Worm (Caenorhabditis elegans) whole organism, L2 larva: ENCODE results near the gene C25F9.15.

Experiments
- C34F6.9 ChIP-seq: fragments of 150-350 bp; optimal IDR thresholded peaks from 2 replicates; lab custom pipeline; 2014; ENCODE audit warnings: missing biosample characterization, missing genetic modification characterization
- R02D3.7 ChIP-seq: fragments of 150-350 bp; optimal IDR thresholded peaks from 2 replicates; lab custom pipeline; 2014; ENCODE audit warnings: missing biosample characterization, missing genetic modification characterization
- Y55F3AM.14 ChIP-seq: fragments of 200-800 bp; sonication (Bioruptor generic); optimal IDR thresholded peaks from 2 replicates; lab custom pipeline; 2018; ENCODE audit warnings: mild to moderate bottlenecking, missing genetic modification characterization, missing compliant biosample characterization
- ZK546.5 ChIP-seq: sonication (generic microtip); optimal IDR thresholded peaks from 2 replicates; lab custom pipeline; 2017; ENCODE audit warnings: missing biosample characterization, missing genetic modification characterization
- aly-2 ChIP-seq: fragments of 150-350 bp; optimal IDR thresholded peaks from 2 replicates; lab custom pipeline; 2014; ENCODE audit warnings: missing biosample characterization, missing genetic modification characterization
- ama-1 ChIP-seq: fragments of 150-350 bp; optimal IDR thresholded peaks from 2 replicates; lab custom pipeline; 2018; ENCODE audit warnings: inconsistent platforms
- blmp-1 ChIP-seq: sonication (generic microtip); optimal IDR thresholded peaks from 2 replicates; lab custom pipeline; 2017; ENCODE audit warnings: missing genetic modification characterization, mild to moderate bottlenecking, missing compliant biosample characterization, antibody characterized with exemption, moderate library complexity; ENCODE audit not compliant: insufficient read depth
- ceh-16 ChIP-seq: fragments of 150-350 bp; optimal IDR thresholded peaks from 2 replicates; lab custom pipeline; 2014; ENCODE audit warnings: missing biosample characterization, missing genetic modification characterization
- elt-1 ChIP-seq: fragments of 150-350 bp; optimal IDR thresholded peaks from 2 replicates; lab custom pipeline; 2014; ENCODE audit warnings: missing biosample characterization, missing genetic modification characterization
- elt-3 ChIP-seq: sonication (generic microtip); optimal IDR thresholded peaks from 2 replicates; lab custom pipeline; 2017; ENCODE audit warnings: missing biosample characterization, missing genetic modification characterization
- fos-1 ChIP-seq: fragments of 150-350 bp; optimal IDR thresholded peaks from 2 replicates; lab custom pipeline; 2014; ENCODE audit warnings: missing biosample characterization, missing genetic modification characterization
- gmeb-1 ChIP-seq: fragments of 150-350 bp; optimal IDR thresholded peaks from 2 replicates; lab custom pipeline; 2014; ENCODE audit warnings: missing biosample characterization, missing genetic modification characterization
- lin-11 ChIP-seq: fragments of 150-350 bp; sonication (generic microtip); optimal IDR thresholded peaks from 2 replicates; lab custom pipeline; 2014; ENCODE audit warnings: missing biosample characterization, missing genetic modification characterization, inconsistent platforms, mixed read lengths
- lsy-2 ChIP-seq, 2 experiments: fragments of 150-350 bp in 1 of 2; sonication (generic microtip) in 1 of 2; optimal IDR thresholded peaks; 2 replicates each; lab custom pipeline; 2014 to 2017; ENCODE audit warnings: missing biosample characterization in 2 of 2, missing genetic modification characterization in 2 of 2
- mab-5 ChIP-seq: fragments of 150-350 bp; optimal IDR thresholded peaks from 2 replicates; lab custom pipeline; 2014; ENCODE audit warnings: missing biosample characterization, missing genetic modification characterization
- mbf-1 ChIP-seq: sonication (generic microtip); optimal IDR thresholded peaks from 2 replicates; lab custom pipeline; 2017; ENCODE audit warnings: missing biosample characterization, missing genetic modification characterization
- nhr-10 ChIP-seq: sonication (generic microtip); optimal IDR thresholded peaks from 2 replicates; lab custom pipeline; 2017; ENCODE audit warnings: missing biosample characterization, missing genetic modification characterization
- nhr-11 ChIP-seq: fragments of 150-350 bp; optimal IDR thresholded peaks from 2 replicates; lab custom pipeline; 2014; ENCODE audit warnings: missing biosample characterization, missing genetic modification characterization
- nhr-12 ChIP-seq: fragments of 150-350 bp; optimal IDR thresholded peaks from 2 replicates; lab custom pipeline; 2014; ENCODE audit warnings: missing biosample characterization, missing genetic modification characterization
- nhr-129 ChIP-seq: fragments of 150-350 bp; optimal IDR thresholded peaks from 2 replicates; lab custom pipeline; 2014; ENCODE audit warnings: missing biosample characterization, missing genetic modification characterization
- nhr-23 ChIP-seq: fragments of 150-350 bp; optimal IDR thresholded peaks from 2 replicates; lab custom pipeline; 2014; ENCODE audit warnings: missing biosample characterization, missing genetic modification reagents, missing genetic modification characterization
- nhr-237 ChIP-seq: fragments of 150-350 bp; optimal IDR thresholded peaks from 2 replicates; lab custom pipeline; 2014; ENCODE audit warnings: missing biosample characterization, missing genetic modification characterization
- nhr-25 ChIP-seq: fragments of 150-350 bp; sonication (generic microtip); optimal IDR thresholded peaks from 3 replicates; lab custom pipeline; 2014; ENCODE audit warnings: missing biosample characterization, missing genetic modification characterization
- nhr-77 ChIP-seq: fragments of 150-350 bp; optimal IDR thresholded peaks from 2 replicates; lab custom pipeline; 2014; ENCODE audit warnings: missing biosample characterization, missing genetic modification characterization
- peb-1 ChIP-seq: fragments of 150-350 bp; optimal IDR thresholded peaks from 2 replicates; lab custom pipeline; 2014; ENCODE audit warnings: missing biosample characterization, missing genetic modification characterization
- sma-3 ChIP-seq: sonication (generic microtip); optimal IDR thresholded peaks from 2 replicates; lab custom pipeline; 2016; ENCODE audit warnings: missing genetic modification reagents, missing genetic modification characterization, missing compliant biosample characterization
- sma-9 ChIP-seq, 2 experiments: fragments of 150-350 bp in 1 of 2; sonication (generic microtip) in 1 of 2; optimal IDR thresholded peaks; 2 replicates each; lab custom pipeline; 2014 to 2016; ENCODE audit warnings: missing genetic modification characterization in 2 of 2, mild to moderate bottlenecking in 1 of 2, missing biosample characterization in 1 of 2, missing compliant biosample characterization in 1 of 2, missing genetic modification reagents in 1 of 2, moderate library complexity in 1 of 2
- unc-55 ChIP-seq: fragments of 150-350 bp; sonication (generic microtip); optimal IDR thresholded peaks from 3 replicates; lab custom pipeline; 2014; ENCODE audit warnings: missing biosample characterization, missing genetic modification reagents, missing genetic modification characterization
- unc-62 ChIP-seq: fragments of 150-350 bp; optimal IDR thresholded peaks from 2 replicates; lab custom pipeline; 2014; ENCODE audit warnings: missing biosample characterization, missing genetic modification reagents, missing genetic modification characterization
- zag-1 ChIP-seq: fragments of 150-350 bp; optimal IDR thresholded peaks from 2 replicates; lab custom pipeline; 2014; ENCODE audit warnings: missing biosample characterization, missing genetic modification characterization
- ztf-1 ChIP-seq: fragments of 200-800 bp; sonication (Bioruptor generic); conservative IDR thresholded peaks from 2 replicates; pipeline ENCODE4 v1.3.6; 2022; ENCODE audit warnings: missing genetic modification characterization, missing compliant biosample characterization
- ztf-4 ChIP-seq: fragments of 150-350 bp; optimal IDR thresholded peaks from 2 replicates; lab custom pipeline; 2014; ENCODE audit warnings: missing biosample characterization, missing genetic modification characterization

Gene C25F9.15

DNA sequence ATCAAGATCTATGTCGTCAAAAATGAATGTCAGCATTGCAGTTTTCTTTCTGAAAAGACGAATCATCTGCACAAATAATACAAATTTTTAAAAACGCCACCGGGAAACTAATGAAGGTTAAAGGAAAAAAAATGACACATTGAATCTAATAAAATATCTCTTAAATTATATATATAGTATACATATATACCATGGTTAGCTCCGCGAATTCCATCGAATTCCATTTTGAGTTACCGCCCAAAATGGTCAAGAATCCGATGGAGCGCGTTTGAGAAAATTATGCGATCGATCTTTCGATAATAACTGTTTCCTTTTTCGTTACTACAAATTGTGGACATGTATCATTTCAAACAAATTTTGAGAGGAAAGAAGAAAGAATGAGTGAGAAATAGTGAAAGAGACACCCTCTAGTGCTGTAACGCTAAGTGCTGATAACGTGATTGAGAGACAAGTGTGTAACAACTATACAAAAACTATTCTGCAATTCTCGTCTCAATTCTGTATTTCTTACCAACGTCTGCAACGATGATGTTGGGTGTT, 12.6 kb upstream of the C25F9.15 start, which contains the start of the genes C25F9.6 and C25F9.10:
TSS of gene C25F9.6 (minus strand) at position 51 of the 540 bp plus-strand sequence.
TSS of gene C25F9.10 (plus strand) at position 454 of the 540 bp plus-strand sequence.
- TF ChIP-seq gmeb-1 (tag; lab: Kevin White, UChicago) (peak; percentile 42), mab-5 (no peak), sma-3 (GFP tag; lab: Kevin White, UChicago) (no peak), fos-1 (peak; percentile 63), elt-3 (tag; lab: Kevin White, UChicago) (no peak), aly-2 (tag; lab: Kevin White, UChicago) (no peak), nhr-237 (tag; lab: Kevin White, UChicago) (no peak), nhr-11 (tag; lab: Kevin White, UChicago) (no peak), nhr-10 (tag; lab: Kevin White, UChicago) (no peak), unc-55 (no peak), unc-62 (GFP tag; lab: Kevin White, UChicago) (no peak)

DNA sequence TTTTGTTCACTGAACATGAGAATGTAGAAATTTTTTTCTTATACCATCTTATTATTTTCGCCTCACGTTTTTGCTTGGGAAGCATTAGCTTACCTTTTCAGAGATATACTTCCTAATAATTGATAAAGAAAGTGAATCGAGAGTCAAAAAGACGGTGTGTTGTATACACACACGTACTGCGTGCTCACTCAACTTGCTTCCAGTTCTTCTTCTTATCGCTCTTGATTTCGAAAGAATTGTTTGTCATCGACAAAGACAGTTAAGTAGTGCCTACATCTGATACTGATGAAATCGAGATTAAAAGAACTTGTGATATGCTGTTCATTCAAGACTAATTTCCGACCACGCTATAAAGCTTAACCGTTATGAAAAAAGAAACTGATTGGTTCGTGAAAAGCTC, 7.3 kb upstream of the C25F9.15 start, which contains the start of gene C25F9.5:
TSS of gene C25F9.5 (minus strand) at position 195 of the 400 bp plus-strand sequence.
- no peak for TF ChIP-seq nhr-23 (tag; lab: Kevin White, UChicago)
- peak; percentile 83 for TF ChIP-seq fos-1
- TF ChIP-seq, all 48 proteins: peak for 1

DNA sequence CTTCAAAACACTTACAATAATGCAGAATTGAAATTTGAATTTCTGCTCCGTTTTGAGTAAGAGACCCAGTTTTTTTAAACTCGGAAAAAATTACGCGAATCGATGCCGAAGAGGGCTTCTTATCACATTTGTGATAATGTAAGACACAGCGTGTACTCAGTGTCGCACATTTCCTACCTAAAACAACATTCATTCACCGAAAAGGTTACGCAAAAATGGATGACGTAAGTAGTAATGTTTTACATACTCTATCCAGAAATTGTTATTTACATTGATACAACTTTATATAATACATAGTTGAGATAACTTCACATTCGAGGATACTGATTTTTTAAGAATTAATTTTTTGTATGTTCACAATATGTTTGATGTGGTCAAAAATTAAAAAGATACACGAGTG, 1.5 kb upstream of the C25F9.15 start, which contains the start of the genes C25F9.4 and C25F9.9:
TSS of gene C25F9.4 (minus strand) at position 101 of the 400 bp plus-strand sequence.
TSS of gene C25F9.9 (plus strand) at position 137 of the 400 bp plus-strand sequence.
- TF ChIP-seq blmp-1 (tag; lab: Kevin White, UChicago) (no peak), ztf-1 (no peak), fos-1 (peak; percentile 59), nhr-129 (tag; lab: Kevin White, UChicago) (no peak), nhr-77 (tag; lab: Kevin White, UChicago) (no peak), ZK546.5 (tag; lab: Kevin White, UChicago) (no peak)

DNA sequence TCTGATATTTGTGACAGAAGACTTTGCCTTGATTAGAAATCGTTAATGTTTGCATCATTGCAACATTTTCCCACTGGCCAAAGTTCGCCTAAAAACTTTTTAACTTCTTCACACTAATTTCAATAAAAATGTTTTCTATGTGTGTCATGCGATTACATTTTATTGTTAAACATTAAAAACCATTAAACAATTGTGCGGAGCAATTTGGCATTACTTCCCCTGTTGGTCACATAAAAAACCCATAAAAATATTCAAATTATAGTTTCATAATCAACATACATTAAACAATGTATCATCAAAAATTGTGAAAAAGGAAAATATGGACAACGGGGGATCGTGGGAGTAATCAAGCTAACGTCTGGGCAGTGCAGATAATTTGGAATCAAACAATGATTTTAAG, 1.4 kb downstream of the C25F9.15 start:
- TF ChIP-seq fos-1, result peak; percentile 1

DNA sequence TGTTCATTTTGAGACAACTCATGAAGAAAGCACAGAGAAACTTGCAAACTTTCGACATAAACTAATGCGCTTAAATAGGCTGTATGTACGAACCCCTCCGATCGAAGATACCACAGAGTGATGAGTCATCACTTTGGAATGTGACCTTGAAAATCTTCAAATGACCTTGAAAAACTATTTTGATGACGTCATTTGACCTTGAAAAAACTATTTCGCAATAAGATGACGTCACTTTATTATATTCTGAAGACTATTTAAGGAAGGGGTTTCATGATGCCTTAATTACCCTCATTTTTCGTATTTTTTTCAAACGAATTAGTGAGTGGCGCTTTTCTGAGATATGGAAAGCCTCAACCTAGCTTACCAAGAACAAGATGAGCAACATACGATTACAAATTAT, 3.2 kb downstream of the C25F9.15 start, which contains the start of gene C25F9.2:
TSS of gene C25F9.2 (plus strand) at position 341 of the 400 bp plus-strand sequence.
- no peak for TF ChIP-seq C34F6.9 (tag; lab: Kevin White, UChicago)
- peak; percentile 47 for TF ChIP-seq nhr-25 (tag; lab: Kevin White, UChicago)

DNA sequence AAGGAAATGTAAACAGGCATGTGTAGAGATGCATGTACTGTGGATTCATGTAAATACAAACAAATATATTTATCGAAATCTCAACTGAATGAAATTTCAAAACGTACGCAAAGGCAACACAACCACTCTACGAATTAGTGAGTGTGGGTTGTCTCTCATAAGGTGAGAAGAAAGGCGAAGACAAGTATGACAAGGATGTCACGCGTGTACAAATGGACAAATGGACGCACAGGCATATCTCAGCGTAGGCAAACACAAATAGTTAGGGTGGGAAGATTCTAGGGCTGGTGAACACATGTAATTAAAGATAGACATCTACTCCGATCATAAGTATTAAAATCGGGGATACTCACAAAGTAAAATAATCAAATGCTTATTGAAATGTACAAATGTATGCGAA, 10.2 kb downstream of the C25F9.15 start:
- peak; percentile 23 for TF ChIP-seq nhr-25 (tag; lab: Kevin White, UChicago)
- TF ChIP-seq zag-1, result no peak

DNA sequence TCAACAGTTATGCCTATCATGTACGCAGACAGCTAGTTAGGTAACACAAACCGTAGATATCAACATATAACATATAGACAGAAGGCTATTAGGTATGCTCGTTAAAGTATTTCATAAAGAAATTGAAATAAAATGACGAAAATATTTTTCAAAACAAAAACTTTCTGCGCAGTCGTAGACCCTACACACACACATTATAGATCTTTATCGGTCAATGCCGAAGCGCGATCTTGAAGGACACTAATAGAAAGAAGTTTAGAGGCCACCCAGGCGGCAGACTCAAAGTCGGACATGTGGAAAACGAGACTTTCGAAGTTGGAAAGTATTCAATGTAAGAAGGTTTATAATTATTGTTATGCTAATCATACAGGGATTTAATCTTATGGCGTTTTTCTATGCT, 11.0 kb downstream of the C25F9.15 start:
- TF ChIP-seq elt-1 (tag; lab: Kevin White, UChicago) (peak; percentile 60), R02D3.7 (tag; lab: Kevin White, UChicago) (no peak), ceh-16 (tag; lab: Kevin White, UChicago) (peak; percentile 40), nhr-25 (tag; lab: Kevin White, UChicago) (peak; percentile 28), nhr-23 (tag; lab: Kevin White, UChicago) (peak; percentile 57), unc-62 (GFP tag; lab: Kevin White, UChicago) (no peak), sma-9 (GFP tag; optimal IDR thresholded peaks at IDR 0.05; lab: Kevin White, UChicago) (peak; percentile 56), sma-9 (tag; optimal IDR thresholded peaks at IDR 0.05; lab: Kevin White, UChicago) (no peak)

DNA sequence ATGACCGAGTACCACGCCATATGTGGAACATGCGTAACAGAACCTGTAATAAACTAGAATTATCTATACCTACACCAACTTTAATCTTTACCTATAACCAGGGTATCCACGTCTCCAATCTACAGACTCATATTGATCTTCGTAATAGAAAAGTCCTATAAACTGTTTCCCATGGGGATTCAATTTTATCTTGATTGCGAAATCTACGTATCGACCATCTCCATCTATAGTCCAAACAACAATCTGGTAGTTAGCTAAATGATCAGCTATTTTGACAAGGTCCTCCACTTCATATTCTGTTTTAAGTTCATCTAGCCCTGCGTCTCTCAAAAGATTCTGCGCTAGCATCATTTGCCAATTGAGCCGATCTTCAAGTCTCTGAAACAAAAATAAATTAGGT, 11.7 kb downstream of the C25F9.15 start:
- TF ChIP-seq ztf-4 (tag; lab: Kevin White, UChicago), result no peak
- TF ChIP-seq ceh-16 (tag; lab: Kevin White, UChicago), result peak; percentile 59
- TF ChIP-seq mbf-1, result no peak
- no peak for TF ChIP-seq ztf-1
- no peak for TF ChIP-seq lin-11 (tag; lab: Kevin White, UChicago)
- peak; percentile 1 for TF ChIP-seq Y55F3AM.14 (GFP tag; lab: Kevin White, UChicago)
- no peak for TF ChIP-seq unc-62 (GFP tag; lab: Kevin White, UChicago)
- TF ChIP-seq nhr-25 (tag; lab: Kevin White, UChicago), result peak; percentile 54
- TF ChIP-seq nhr-12 (tag; lab: Kevin White, UChicago), result no peak
- peak; percentile 90 for TF ChIP-seq sma-9 (GFP tag; optimal IDR thresholded peaks at IDR 0.05; lab: Kevin White, UChicago)
- no peak for TF ChIP-seq sma-9 (tag; optimal IDR thresholded peaks at IDR 0.05; lab: Kevin White, UChicago)
- no peak for TF ChIP-seq ama-1 (lab: Kevin White, UChicago)
- peak; percentile 95 for TF ChIP-seq nhr-23 (tag; lab: Kevin White, UChicago)
- no peak for TF ChIP-seq peb-1
- peak; percentile 99 for TF ChIP-seq elt-1 (tag; lab: Kevin White, UChicago)
- no peak for TF ChIP-seq nhr-77 (tag; lab: Kevin White, UChicago)
- TF ChIP-seq lsy-2 (tag; optimal IDR thresholded peaks at IDR 0.05; lab: Kevin White, UChicago), result peak in 1 of 2 experiments; percentile 11
